Fruit fly (Drosophila melanogaster): ENCODE results near the gene Argk2.
A peak's percentile ranks its signal among the peaks of the same experiment; 100 is the strongest.

Argk2 gene

DNA sequence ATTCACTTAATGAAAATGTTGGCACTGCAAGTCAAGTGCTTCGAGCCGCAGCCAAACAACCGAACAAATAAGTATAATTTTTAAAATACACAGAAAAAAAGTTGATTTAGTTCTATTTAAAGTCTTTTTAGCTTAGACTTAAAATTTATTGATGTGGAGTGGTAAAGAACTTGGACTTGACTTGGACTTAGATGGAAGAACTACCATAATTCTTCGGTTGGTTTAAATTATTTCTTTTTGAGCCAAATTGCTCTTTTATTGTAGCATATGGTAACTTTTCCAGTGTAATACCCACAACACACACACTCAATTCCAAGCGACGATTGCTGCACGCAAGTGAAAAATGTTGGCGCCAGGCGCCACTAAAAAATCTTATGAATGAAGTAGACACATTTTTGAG lies 19.2 kb upstream of the Argk2 start (continued):
- TF ChIP-seq CG7556 (GFP tag; optimal IDR thresholded peaks at IDR 0.05) (peak; percentile 20), en (GFP tag; optimal IDR thresholded peaks at IDR 0.05) (no peak), CG17361 (GFP tag; IDR thresholded peaks at IDR 0.05) (0 out of 3 replicates have a peak, but pooled peaks have one; percentile 25), cg (GFP tag; optimal IDR thresholded peaks at IDR 0.05) (no peak), CG10959 (GFP tag; IDR thresholded peaks at IDR 0.05) (peak; percentile 72), dysf (GFP tag; IDR thresholded peaks at IDR 0.05) (0 out of 3 replicates have a peak, but pooled peaks have one; percentile 10), cwo (GFP tag; optimal IDR thresholded peaks at IDR 0.05) (no peak), CG4854 (GFP tag; optimal IDR thresholded peaks at IDR 0.05) (no peak), CG10267 (tag; optimal IDR thresholded peaks at IDR 0.05) (peak; percentile 59), ATbp (GFP tag; optimal IDR thresholded peaks at IDR 0.05) (peak; percentile 1), pum (GFP tag; optimal IDR thresholded peaks at IDR 0.05) (peak; percentile 39), CG10209 (GFP tag; optimal IDR thresholded peaks at IDR 0.05) (peak; percentile 31), CG17328 (GFP tag; IDR thresholded peaks at IDR 0.05) (peak; percentile 57; the same call in 1 of the 2 replicates), B-H2 (GFP tag; optimal IDR thresholded peaks at IDR 0.05) (no peak), MTF-1 (GFP tag; optimal IDR thresholded peaks at IDR 0.05; ENCODE audit: borderline replicate concordance) (no peak), bsh (GFP tag; optimal IDR thresholded peaks at IDR 0.05) (peak in 1 of 2 experiments; percentile 79), pho (GFP tag; optimal IDR thresholded peaks at IDR 0.05) (no peak), CG10565 (GFP tag; optimal IDR thresholded peaks at IDR 0.05) (no peak), prd (optimal IDR thresholded peaks at IDR 0.05) (no peak), prd (GFP tag; IDR thresholded peaks at IDR 0.05) (peak; percentile 61; the same call in 2 of the 3 replicates), danr (GFP tag; IDR thresholded peaks at IDR 0.05) (no peak), D (optimal IDR thresholded peaks at IDR 0.05) (no peak), D (GFP tag; optimal IDR thresholded peaks at IDR 0.05) (peak; percentile 38), wor (GFP tag; IDR thresholded peaks at IDR 0.05) (no peak), nmo (GFP tag; optimal IDR thresholded peaks at IDR 0.05) (peak; percentile 74), CG18011 (GFP tag; optimal IDR thresholded peaks at IDR 0.05) (no peak), CG10979 (tag; optimal IDR thresholded peaks at IDR 0.05) (peak; percentile 76), ase (GFP tag; IDR thresholded peaks at IDR 0.05) (0 out of 3 replicates have a peak, but pooled peaks have one; percentile 28), CG14860 (GFP tag; IDR thresholded peaks at IDR 0.05; ENCODE audit: partially characterized antibody) (no peak), Hsf (GFP tag; optimal IDR thresholded peaks at IDR 0.05) (peak; percentile 43), Gug (GFP tag; IDR thresholded peaks at IDR 0.05) (no peak), CG18619 (GFP tag; optimal IDR thresholded peaks at IDR 0.05) (peak; percentile 13), sens (GFP tag) (peak; percentile 95), slp2 (GFP tag; optimal IDR thresholded peaks at IDR 0.05) (peak; percentile 19), CG12391 (tag; optimal IDR thresholded peaks at IDR 0.05) (peak; percentile 68), CG30403 (GFP tag; optimal IDR thresholded peaks at IDR 0.05) (peak; percentile 40), dpn (GFP tag; optimal IDR thresholded peaks at IDR 0.05) (peak; percentile 33 to 48), CG9797 (GFP tag; optimal IDR thresholded peaks at IDR 0.05) (no peak), CG14710 (tag; optimal IDR thresholded peaks at IDR 0.05) (peak; percentile 58), E2f2 (GFP tag; IDR thresholded peaks at IDR 0.05) (peak; percentile 34; the same call in 1 of the 2 replicates), HmgD (GFP tag; optimal IDR thresholded peaks at IDR 0.05) (no peak), CG1603 (tag; optimal IDR thresholded peaks at IDR 0.05) (peak; percentile 57), sisA (GFP tag; IDR thresholded peaks at IDR 0.05) (peak; percentile 41; the same call in 1 of the 2 replicates), Side (GFP tag; optimal IDR thresholded peaks at IDR 0.05) (peak; percentile 5), pan (optimal IDR thresholded peaks at IDR 0.05) (no peak), pan (GFP tag; optimal IDR thresholded peaks at IDR 0.05 in 1 of 2, IDR thresholded peaks at IDR 0.05 in 1 of 2) (peak in 1 of 2 experiments; percentile 47), sc (optimal IDR thresholded peaks at IDR 0.05) (no peak), sc (GFP tag; optimal IDR thresholded peaks at IDR 0.05) (peak; percentile 32), phol (tag; optimal IDR thresholded peaks at IDR 0.05) (peak; percentile 59), hkb (optimal IDR thresholded peaks at IDR 0.05) (no peak), hkb (GFP tag; IDR thresholded peaks at IDR 0.05) (peak; percentile 50; the same call in 1 of the 2 replicates), tgo (GFP tag; IDR thresholded peaks at IDR 0.05) (0 out of 3 replicates have a peak, but pooled peaks have one; percentile 37)
